Fruit fly (Drosophila melanogaster): ENCODE results near the gene Spn38F.

Spn38F gene

dm6 chr2L:20812283-20813189 is 25.2 kb downstream of the Spn38F start:
- no peak for TF ChIP-seq Jra (GFP tag; optimal IDR thresholded peaks at IDR 0.05)
- TF ChIP-seq Hnf4 (GFP tag; optimal IDR thresholded peaks at IDR 0.05): no peak
- TF ChIP-seq psq (GFP tag; optimal IDR thresholded peaks at IDR 0.05): no peak
- TF ChIP-seq Hr78 (GFP tag; optimal IDR thresholded peaks at IDR 0.05): no peak
- TF ChIP-seq Sp1 (GFP tag; optimal IDR thresholded peaks at IDR 0.05): no peak
- no peak for TF ChIP-seq Rel (GFP tag; optimal IDR thresholded peaks at IDR 0.05)
- TF ChIP-seq Rel (tag; optimal IDR thresholded peaks at IDR 0.05): no peak
- TF ChIP-seq Mio (GFP tag; optimal IDR thresholded peaks at IDR 0.05): no peak
- no peak for TF ChIP-seq sage (GFP tag; optimal IDR thresholded peaks at IDR 0.05)
- TF ChIP-seq ey (GFP tag; optimal IDR thresholded peaks at IDR 0.05): no peak
- TF ChIP-seq tai (GFP tag; optimal IDR thresholded peaks at IDR 0.05): no peak
- TF ChIP-seq OdsH (GFP tag; optimal IDR thresholded peaks at IDR 0.05): no peak

DNA sequence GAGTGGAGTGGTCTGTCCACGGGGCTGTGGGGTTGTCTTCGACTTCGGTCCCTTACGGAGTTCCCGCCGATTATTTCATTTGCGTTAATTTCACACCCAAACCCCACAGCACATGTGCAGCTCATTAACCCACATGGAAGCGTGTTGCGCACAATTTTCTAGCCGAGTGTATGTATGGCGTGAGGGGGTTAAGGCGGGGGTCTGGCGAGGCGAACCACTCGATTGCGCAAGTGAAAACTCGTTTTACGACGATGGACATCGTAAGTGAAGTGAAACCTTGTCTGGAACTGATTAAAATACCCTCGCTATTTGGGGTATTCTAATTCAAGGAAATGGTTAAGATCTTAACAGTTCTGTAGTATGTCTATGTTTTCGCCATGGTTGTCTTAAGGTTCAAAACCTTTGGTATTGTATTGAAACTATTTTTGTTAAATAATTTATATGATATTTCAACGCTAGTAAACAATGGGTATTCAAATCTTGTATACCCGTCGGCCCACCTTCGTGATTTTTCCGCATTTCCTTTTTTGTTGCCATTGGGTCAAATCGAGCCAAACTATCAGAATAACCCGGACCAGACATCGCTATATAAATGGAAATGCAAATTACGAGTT is 26.6 kb downstream of the Spn38F start:
- TF ChIP-seq sv (GFP tag; optimal IDR thresholded peaks at IDR 0.05) (peak; percentile 10), Jra (GFP tag; optimal IDR thresholded peaks at IDR 0.05) (no peak), fru (GFP tag; optimal IDR thresholded peaks at IDR 0.05) (no peak), woc (GFP tag; optimal IDR thresholded peaks at IDR 0.05) (no peak), CG32264 (GFP tag; optimal IDR thresholded peaks at IDR 0.05) (no peak)

dm6 chr2L:20809229-20809628 is 28.6 kb downstream of the Spn38F start:
- TF ChIP-seq pan (optimal IDR thresholded peaks at IDR 0.05) (no peak), CG32264 (GFP tag; optimal IDR thresholded peaks at IDR 0.05) (no peak), OdsH (GFP tag; optimal IDR thresholded peaks at IDR 0.05) (no peak), woc (GFP tag; optimal IDR thresholded peaks at IDR 0.05) (no peak), CrebA (GFP tag; optimal IDR thresholded peaks at IDR 0.05; ENCODE audit: borderline replicate concordance) (no peak), dl (GFP tag; optimal IDR thresholded peaks at IDR 0.05; ENCODE audit: insufficient read depth in 1 of 2, partially characterized antibody in 2 of 2) (no peak), Dif (GFP tag; optimal IDR thresholded peaks at IDR 0.05; ENCODE audit: partially characterized antibody) (no peak), dsf (GFP tag; optimal IDR thresholded peaks at IDR 0.05; ENCODE audit: borderline replicate concordance) (no peak), lola (GFP tag; optimal IDR thresholded peaks at IDR 0.05) (no peak), Myc (optimal IDR thresholded peaks at IDR 0.05) (no peak), jim (GFP tag; optimal IDR thresholded peaks at IDR 0.05) (no peak), dmrt93B (GFP tag; optimal IDR thresholded peaks at IDR 0.05) (no peak), tai (GFP tag; optimal IDR thresholded peaks at IDR 0.05) (no peak), ey (GFP tag; optimal IDR thresholded peaks at IDR 0.05) (no peak), Abd-B (GFP tag; optimal IDR thresholded peaks at IDR 0.05) (no peak)

DNA sequence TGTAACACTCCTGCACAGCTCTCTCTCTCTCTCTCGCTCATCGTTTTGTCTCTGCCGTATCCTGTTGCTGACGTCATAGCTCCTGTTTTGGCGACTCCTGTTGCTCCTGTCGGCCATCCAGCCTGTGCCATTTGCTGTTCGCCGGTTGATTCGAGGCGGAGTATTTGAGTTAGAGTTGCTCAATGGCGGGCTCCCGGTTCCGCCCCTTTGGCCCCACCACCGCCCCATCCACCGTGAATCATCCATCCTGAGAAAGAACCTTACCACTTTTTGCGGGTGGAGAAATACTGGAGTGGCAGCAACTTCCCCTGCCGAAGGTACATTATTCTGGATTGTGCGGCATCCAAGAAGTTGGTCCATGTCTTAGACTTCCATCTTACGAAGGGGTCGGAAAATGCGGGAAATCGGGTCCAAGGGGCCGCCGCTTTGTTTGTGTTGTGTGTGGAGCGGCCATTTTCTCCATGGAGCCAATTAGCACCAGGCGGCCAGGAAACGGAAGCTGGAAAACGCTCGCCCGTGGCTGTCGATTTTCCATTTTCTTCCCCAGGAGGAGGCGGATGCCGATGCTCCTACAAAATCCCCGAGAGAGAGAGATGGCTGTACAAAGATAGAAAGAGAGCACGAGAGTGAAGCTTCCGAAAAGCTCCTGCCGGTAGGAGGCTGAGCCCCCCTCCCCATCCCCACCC is 29.1 kb downstream of the Spn38F start:
- TF ChIP-seq br (GFP tag; optimal IDR thresholded peaks at IDR 0.05) (no peak), Myc (optimal IDR thresholded peaks at IDR 0.05) (no peak), Vsx2 (GFP tag; optimal IDR thresholded peaks at IDR 0.05; ENCODE audit: partially characterized antibody) (peak; percentile 25), Hr83 (GFP tag; optimal IDR thresholded peaks at IDR 0.05; ENCODE audit: poor library complexity, severe bottlenecking) (no peak), dsf (GFP tag; optimal IDR thresholded peaks at IDR 0.05; ENCODE audit: borderline replicate concordance) (no peak)
